Worm (Caenorhabditis elegans): ENCODE measurements around the gene T04A8.7.
A peak's percentile ranks its signal among the peaks of the same experiment; 100 is the strongest.
"Not testable (repeated sequence)": the region's sequence is repeated elsewhere in the genome, so short reads cannot be mapped to it uniquely, and the experiment has no call there.

Gene T04A8.7

DNA sequence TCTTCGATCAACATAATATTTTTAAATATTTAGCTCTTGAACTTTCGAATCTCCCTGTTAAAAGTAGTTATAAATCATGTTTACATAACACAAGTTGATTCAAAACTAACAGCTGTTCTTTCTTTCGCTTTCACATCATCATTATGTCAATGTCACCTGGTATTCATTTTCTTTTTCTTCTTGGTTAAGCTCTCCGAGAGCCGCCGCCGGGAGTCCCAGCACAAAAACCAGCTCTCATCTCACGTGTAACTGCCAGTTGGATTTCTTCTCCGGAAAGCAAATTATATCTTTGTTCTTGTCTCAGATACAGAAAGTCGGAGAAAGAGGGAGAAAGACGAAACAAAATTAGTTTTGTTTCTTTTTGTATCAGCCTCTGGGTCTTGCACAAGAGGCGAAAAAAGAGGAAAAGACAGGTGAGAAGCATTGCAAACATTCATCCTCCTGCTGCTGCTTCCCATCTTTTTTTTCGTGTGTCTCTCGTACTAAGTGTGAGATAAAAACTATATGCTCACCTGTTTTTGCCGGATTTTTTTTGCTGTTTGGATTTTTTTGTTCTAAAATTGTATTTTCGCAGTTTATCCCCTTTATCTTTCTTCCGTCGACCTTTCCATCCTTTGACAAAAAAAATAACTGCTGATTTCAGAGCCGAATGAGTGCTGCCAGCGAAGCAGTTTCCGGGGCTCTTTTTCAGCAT, 36.3 kb downstream of the T04A8.7 start, which contains the start of gene F17C8.3:
F17C8.3 (plus strand) TSS at position 644 of the 694 bp plus-strand sequence.
- no peak for TF ChIP-seq unc-39 (tag; optimal IDR thresholded peaks at IDR 0.05)
- peak; percentile 10 for TF ChIP-seq mdl-1 (tag; optimal IDR thresholded peaks at IDR 0.05)
- TF ChIP-seq ztf-11 (tag; optimal IDR thresholded peaks at IDR 0.05) = no peak
- no peak for TF ChIP-seq nhr-25 (tag; optimal IDR thresholded peaks at IDR 0.05)
- TF ChIP-seq nfya-1 (tag; optimal IDR thresholded peaks at IDR 0.05; ENCODE audit: insufficient read depth) = peak; percentile 48

DNA sequence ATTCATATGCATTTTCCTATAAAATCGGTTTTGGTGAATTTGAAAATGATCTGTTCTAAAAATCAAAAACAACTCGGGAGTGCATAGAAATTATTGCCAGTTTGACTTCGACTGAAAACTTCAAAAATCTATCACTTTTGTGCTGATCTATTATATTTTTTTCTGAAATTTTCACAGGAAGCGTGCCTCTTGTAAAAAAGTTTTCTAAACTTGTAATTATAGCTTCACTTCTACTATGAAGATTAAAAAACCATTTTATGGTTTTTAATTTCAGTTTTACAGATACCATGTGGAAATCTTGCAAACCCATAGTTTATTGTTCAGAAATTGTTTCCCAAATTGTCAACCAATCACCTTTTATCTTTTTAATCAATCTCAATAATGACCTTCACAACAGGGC, 38.9 kb downstream of the T04A8.7 start, which contains the start of gene F17C8.9:
F17C8.9 (plus strand) TSS at position 301 of the 400 bp plus-strand sequence.
- TF ChIP-seq ceh-28 (tag; optimal IDR thresholded peaks at IDR 0.05) = no peak

DNA sequence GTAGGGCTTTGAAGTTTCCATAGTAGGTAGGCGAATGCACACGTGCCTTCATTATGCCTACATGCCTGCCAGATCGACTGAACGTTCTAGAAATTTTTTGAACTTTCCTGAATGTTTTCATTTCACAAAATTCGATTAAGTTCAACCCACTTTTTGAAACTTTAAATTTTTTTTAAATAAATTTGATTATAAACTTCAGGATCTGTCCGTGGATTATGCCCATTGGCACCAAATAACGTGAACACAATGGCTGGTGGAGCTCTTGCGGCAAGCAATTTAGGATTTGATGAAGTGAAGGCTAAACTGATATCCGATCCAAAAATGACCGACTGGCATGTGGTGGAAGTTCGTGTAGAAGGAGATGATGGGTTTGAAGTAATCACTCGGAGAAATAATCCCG, 40.3 kb downstream of the T04A8.7 start, which contains the start of gene F17C8.7:
F17C8.7 (plus strand) TSS at position 301 of the 400 bp plus-strand sequence.
- TF ChIP-seq egl-27 (tag; optimal IDR thresholded peaks at IDR 0.05) = no peak
- TF ChIP-seq eor-1 (tag; optimal IDR thresholded peaks at IDR 0.05) = no peak

DNA sequence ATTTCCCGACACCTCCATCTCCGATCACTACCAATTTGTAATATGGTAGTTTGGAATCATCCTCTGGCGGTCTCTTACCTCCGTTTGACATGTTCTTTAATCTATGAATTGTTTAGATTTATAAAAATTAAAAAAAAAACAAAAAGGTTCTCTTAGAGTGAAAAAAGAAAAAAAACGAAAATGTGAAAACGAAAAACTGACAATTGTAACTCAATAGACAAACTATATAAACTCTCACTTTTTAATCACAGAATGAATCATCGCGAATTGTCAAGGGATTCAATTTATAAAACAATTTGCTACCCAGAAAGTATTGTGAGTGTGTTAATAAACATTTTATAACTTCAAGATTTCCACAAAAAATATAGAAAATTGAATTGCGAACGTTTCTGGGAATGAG, 44.8 kb downstream of the T04A8.7 start, which contains the start of gene ras-2:
ras-2 (minus strand) TSS at position 101 of the 400 bp plus-strand sequence.
- no peak for TF ChIP-seq zag-1 (tag; optimal IDR thresholded peaks at IDR 0.05)
- TF ChIP-seq elt-3 (tag; optimal IDR thresholded peaks at IDR 0.05) = no peak
- no peak for TF ChIP-seq ZK546.5 (tag; optimal IDR thresholded peaks at IDR 0.05)
- no peak for TF ChIP-seq ceh-28 (tag; optimal IDR thresholded peaks at IDR 0.05)
- no peak for TF ChIP-seq lin-15B (tag; optimal IDR thresholded peaks at IDR 0.05)
- TF ChIP-seq nhr-11 (tag; optimal IDR thresholded peaks at IDR 0.05) = no peak
- TF ChIP-seq daf-12 (tag; optimal IDR thresholded peaks at IDR 0.05) = no peak
- TF ChIP-seq fos-1 (tag; optimal IDR thresholded peaks at IDR 0.05) = no peak

DNA sequence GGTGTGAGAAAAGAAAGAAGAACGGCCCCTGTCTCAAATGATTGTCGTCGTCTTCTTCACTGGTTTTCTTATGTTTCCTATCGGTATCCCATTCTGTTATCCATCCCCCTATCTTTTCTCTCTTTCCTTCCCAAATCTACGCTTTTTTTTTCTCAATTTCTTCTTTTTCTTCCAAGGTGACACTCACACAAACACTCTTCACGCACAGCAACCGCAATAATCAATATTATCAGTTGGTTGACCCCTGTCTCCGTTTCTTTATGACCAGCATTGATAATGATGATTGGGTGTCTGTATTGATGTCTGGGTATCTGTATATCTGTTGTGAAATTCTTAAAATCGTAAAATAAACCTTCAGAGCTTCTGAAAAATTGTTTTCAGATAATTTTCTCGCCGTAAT, 45.7 kb downstream of the T04A8.7 start:
- TF ChIP-seq nfya-1 (tag; optimal IDR thresholded peaks at IDR 0.05; ENCODE audit: insufficient read depth) (peak; percentile 48), lin-39 (tag; optimal IDR thresholded peaks at IDR 0.05) (peak; percentile 8), elt-2 (tag; optimal IDR thresholded peaks at IDR 0.05) (peak; percentile 31), aly-2 (tag; optimal IDR thresholded peaks at IDR 0.05) (no peak), fos-1 (tag; optimal IDR thresholded peaks at IDR 0.05) (no peak), ceh-28 (tag; optimal IDR thresholded peaks at IDR 0.05) (peak; percentile 45), ztf-11 (tag; optimal IDR thresholded peaks at IDR 0.05) (no peak), nhr-23 (tag; optimal IDR thresholded peaks at IDR 0.05) (peak; percentile 63)

DNA sequence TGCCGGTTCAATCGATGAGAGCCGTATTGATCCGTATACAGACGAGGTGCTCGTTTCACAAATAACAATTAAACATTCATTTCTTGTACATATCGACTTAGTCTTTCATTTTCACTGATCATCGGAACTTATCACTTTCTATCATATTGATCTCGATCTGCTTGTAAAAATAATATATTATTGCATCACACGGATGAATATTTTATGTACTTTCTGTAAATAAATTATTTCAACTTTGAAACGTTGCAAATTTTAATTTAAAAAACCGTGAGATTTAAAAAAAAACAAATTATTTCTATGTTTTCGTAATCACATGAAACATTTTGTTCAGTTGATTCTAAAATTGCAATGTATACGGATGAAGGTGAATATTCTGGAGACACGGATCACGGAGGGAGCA, 47.5 kb downstream of the T04A8.7 start, which contains the start of gene twk-6:
twk-6 (plus strand) TSS at position 301 of the 400 bp plus-strand sequence.
- TF ChIP-seq unc-39, ZK546.5, fkh-2 (tag; optimal IDR thresholded peaks at IDR 0.05): not testable (repeated sequence)

DNA sequence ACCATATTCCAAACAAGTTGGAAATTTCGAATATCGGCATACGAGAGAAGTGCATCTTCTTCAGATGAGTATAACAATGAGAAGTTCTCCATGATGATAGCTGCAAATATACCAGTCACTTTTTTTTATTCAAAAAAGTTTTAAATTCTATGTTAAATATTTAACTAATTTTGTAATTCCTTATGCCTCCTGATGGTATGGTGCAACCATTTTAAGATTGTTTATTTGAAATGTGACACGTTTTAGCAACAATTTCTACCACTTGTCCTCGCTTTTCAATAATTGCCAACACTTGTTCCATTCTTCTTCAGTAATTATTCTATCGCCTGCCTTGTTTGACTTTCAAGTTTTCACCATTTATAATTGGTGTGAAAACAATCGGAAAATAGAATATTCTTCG, 50.8 kb downstream of the T04A8.7 start, which contains the start of gene F17C8.6:
F17C8.6 (minus strand) TSS at position 101 of the 400 bp plus-strand sequence.
- TF ChIP-seq unc-39 (tag; optimal IDR thresholded peaks at IDR 0.05) (no peak), egl-27 (tag; optimal IDR thresholded peaks at IDR 0.05) (no peak), fos-1 (tag; optimal IDR thresholded peaks at IDR 0.05) (no peak), mml-1 (tag; optimal IDR thresholded peaks at IDR 0.05) (no peak), ceh-9 (tag; optimal IDR thresholded peaks at IDR 0.05) (no peak), egl-5 (tag; optimal IDR thresholded peaks at IDR 0.05) (no peak), pha-4 (tag; optimal IDR thresholded peaks at IDR 0.05) (no peak), ZK546.5 (tag; optimal IDR thresholded peaks at IDR 0.05) (no peak), ceh-82 (tag; optimal IDR thresholded peaks at IDR 0.05) (no peak), R02D3.7 (tag; optimal IDR thresholded peaks at IDR 0.05) (no peak), lin-15B (tag; optimal IDR thresholded peaks at IDR 0.05) (no peak), zag-1 (tag; optimal IDR thresholded peaks at IDR 0.05) (no peak), tbx-2 (tag; optimal IDR thresholded peaks at IDR 0.05) (no peak), snpc-4 (tag; optimal IDR thresholded peaks at IDR 0.05) (no peak)
